Worm (Caenorhabditis elegans) whole organism, late embryonic: ENCODE data around the gene C06B3.6.

Experiments used
- C08G9.2 ChIP-seq: sonication (generic microtip); optimal IDR thresholded peaks from 2 replicates; lab custom pipeline; 2016; ENCODE audit warnings: mild to moderate bottlenecking, missing genetic modification characterization, moderate library complexity, missing compliant biosample characterization
- C38D4.7 ChIP-seq: fragments of 200-800 bp; sonication (Bioruptor generic); optimal IDR thresholded peaks from 2 replicates; lab custom pipeline; 2018; ENCODE audit warnings: mild to moderate bottlenecking, missing genetic modification characterization, moderate library complexity, missing compliant biosample characterization
- K09A11.1 ChIP-seq: sonication (generic microtip); optimal IDR thresholded peaks from 2 replicates; lab custom pipeline; 2017; ENCODE audit warnings: antibody characterized with exemption, mild to moderate bottlenecking, missing genetic modification characterization, missing compliant biosample characterization; ENCODE audit not compliant: insufficient read depth
- T23F11.4 ChIP-seq: fragments of 200-800 bp; sonication (Bioruptor generic); optimal IDR thresholded peaks from 2 replicates; lab custom pipeline; 2018; ENCODE audit warnings: mild to moderate bottlenecking, missing genetic modification characterization, missing compliant biosample characterization
- ahr-1 ChIP-seq: sonication (generic microtip); optimal IDR thresholded peaks from 2 replicates; lab custom pipeline; 2016; ENCODE audit warnings: missing genetic modification characterization, missing compliant biosample characterization
- ama-1 ChIP-seq: fragments of 150-350 bp; optimal IDR thresholded peaks from 2 replicates; lab custom pipeline; 2014
- ceh-18 ChIP-seq: sonication (generic microtip); optimal IDR thresholded peaks from 2 replicates; lab custom pipeline; 2016; ENCODE audit warnings: missing genetic modification characterization, missing compliant biosample characterization
- ceh-19 ChIP-seq: fragments of 200-800 bp; sonication (Bioruptor generic); optimal IDR thresholded peaks from 2 replicates; lab custom pipeline; 2018; ENCODE audit warnings: mild to moderate bottlenecking, missing genetic modification characterization, missing compliant biosample characterization
- ceh-22 ChIP-seq: sonication (generic microtip); optimal IDR thresholded peaks from 2 replicates; lab custom pipeline; 2017; ENCODE audit warnings: missing biosample characterization, missing genetic modification characterization
- ceh-24 ChIP-seq: sonication (generic microtip); optimal IDR thresholded peaks from 2 replicates; lab custom pipeline; 2016; ENCODE audit warnings: mild to moderate bottlenecking, missing genetic modification characterization, missing compliant biosample characterization
- ceh-30 ChIP-seq: fragments of 150-350 bp; optimal IDR thresholded peaks from 2 replicates; lab custom pipeline; 2014; ENCODE audit warnings: missing biosample characterization, missing genetic modification characterization
- ceh-48 ChIP-seq: sonication (generic microtip); optimal IDR thresholded peaks from 2 replicates; lab custom pipeline; 2016; ENCODE audit warnings: missing genetic modification characterization, inconsistent platforms, missing compliant biosample characterization
- ceh-9 ChIP-seq: sonication (generic microtip); optimal IDR thresholded peaks from 2 replicates; lab custom pipeline; 2016; ENCODE audit warnings: mild to moderate bottlenecking, missing genetic modification characterization, inconsistent platforms, missing compliant biosample characterization
- dmd-4 ChIP-seq: sonication (generic microtip); optimal IDR thresholded peaks from 2 replicates; lab custom pipeline; 2016; ENCODE audit warnings: borderline replicate concordance, missing genetic modification characterization, missing compliant biosample characterization
- dve-1 ChIP-seq: sonication (generic microtip); optimal IDR thresholded peaks from 2 replicates; lab custom pipeline; 2017; ENCODE audit warnings: antibody characterized with exemption, mild to moderate bottlenecking, missing genetic modification characterization, missing compliant biosample characterization
- elt-4 ChIP-seq: sonication (generic microtip); optimal IDR thresholded peaks from 2 replicates; lab custom pipeline; 2016; ENCODE audit warnings: missing genetic modification characterization, missing compliant biosample characterization
- ets-4 ChIP-seq: sonication (generic microtip); optimal IDR thresholded peaks from 2 replicates; lab custom pipeline; 2016; ENCODE audit warnings: missing genetic modification characterization, missing compliant biosample characterization
- eyg-1 ChIP-seq: sonication (generic microtip); optimal IDR thresholded peaks from 2 replicates; lab custom pipeline; 2016; ENCODE audit warnings: missing genotype, missing genetic modification characterization, missing compliant biosample characterization
- fkh-6 ChIP-seq: sonication (generic microtip); optimal IDR thresholded peaks from 2 replicates; lab custom pipeline; 2016; ENCODE audit warnings: missing genetic modification characterization, missing compliant biosample characterization
- gmeb-2 ChIP-seq: sonication (generic microtip); optimal IDR thresholded peaks from 2 replicates; lab custom pipeline; 2016; ENCODE audit warnings: missing genetic modification characterization, inconsistent platforms, missing compliant biosample characterization
- hlh-13 ChIP-seq: fragments of 200-800 bp; sonication (Bioruptor generic); optimal IDR thresholded peaks from 2 replicates; lab custom pipeline; 2018; ENCODE audit warnings: mild to moderate bottlenecking, missing genetic modification characterization, missing compliant biosample characterization
- hlh-30 ChIP-seq: sonication (generic microtip); optimal IDR thresholded peaks from 2 replicates; lab custom pipeline; 2017; ENCODE audit warnings: antibody characterized with exemption, missing genetic modification characterization, missing compliant biosample characterization; ENCODE audit not compliant: insufficient read depth
- lim-6 ChIP-seq: sonication (generic microtip); optimal IDR thresholded peaks from 2 replicates; lab custom pipeline; 2016; ENCODE audit warnings: missing genetic modification characterization, missing compliant biosample characterization
- lin-11 ChIP-seq: fragments of 200-800 bp; sonication (Bioruptor generic); optimal IDR thresholded peaks from 2 replicates; lab custom pipeline; 2018; ENCODE audit warnings: mild to moderate bottlenecking, missing genetic modification characterization, missing compliant biosample characterization
- mec-3 ChIP-seq: sonication (generic microtip); optimal IDR thresholded peaks from 2 replicates; lab custom pipeline; 2016; ENCODE audit warnings: borderline replicate concordance, missing genetic modification characterization, missing compliant biosample characterization
- nhr-11 ChIP-seq: fragments of 150-350 bp; optimal IDR thresholded peaks from 2 replicates; lab custom pipeline; 2014; ENCODE audit warnings: missing biosample characterization, missing genetic modification characterization
- npax-4 ChIP-seq: sonication (generic microtip); optimal IDR thresholded peaks from 2 replicates; lab custom pipeline; 2016; ENCODE audit warnings: missing genetic modification characterization, missing compliant biosample characterization
- odd-2 ChIP-seq: sonication (generic microtip); optimal IDR thresholded peaks from 2 replicates; lab custom pipeline; 2017; ENCODE audit warnings: antibody characterized with exemption, mild to moderate bottlenecking, missing genetic modification characterization, missing compliant biosample characterization
- pros-1 ChIP-seq: fragments of 150-350 bp; optimal IDR thresholded peaks from 2 replicates; lab custom pipeline; 2014; ENCODE audit warnings: missing biosample characterization, missing genetic modification reagents, missing genetic modification characterization
- ref-2 ChIP-seq: sonication (generic microtip); optimal IDR thresholded peaks from 2 replicates; lab custom pipeline; 2016; ENCODE audit warnings: missing genetic modification characterization, missing compliant biosample characterization
- sdc-2 ChIP-seq: sonication (generic microtip); optimal IDR thresholded peaks from 2 replicates; lab custom pipeline; 2016; ENCODE audit warnings: missing genotype, missing genetic modification characterization, missing compliant biosample characterization
- syd-9 ChIP-seq: sonication (generic microtip); optimal IDR thresholded peaks from 2 replicates; lab custom pipeline; 2016; ENCODE audit warnings: mild to moderate bottlenecking, missing genetic modification characterization, moderate library complexity, missing compliant biosample characterization
- tbx-2 ChIP-seq: sonication (generic microtip); optimal IDR thresholded peaks from 2 replicates; lab custom pipeline; 2016; ENCODE audit warnings: missing genetic modification characterization, missing compliant biosample characterization
- unc-3 ChIP-seq, 2 experiments: fragments of 200-800 bp in 1 of 2; sonication (Bioruptor generic) in 1 of 2; sonication (generic microtip) in 1 of 2; conservative IDR thresholded peaks in 1 of 2; optimal IDR thresholded peaks in 1 of 2; 2 replicates each; pipeline versions ENCODE4 v1.3.6 to Lab custom; 2016 to 2022; ENCODE audit warnings: missing compliant biosample characterization in 2 of 2, missing genetic modification characterization in 2 of 2, missing genetic modification reagents in 1 of 2
- unc-42 ChIP-seq: sonication (generic microtip); optimal IDR thresholded peaks from 2 replicates; lab custom pipeline; 2016; ENCODE audit warnings: missing genotype, missing genetic modification characterization, missing compliant biosample characterization
- unc-55 ChIP-seq: sonication (generic microtip); optimal IDR thresholded peaks from 2 replicates; lab custom pipeline; 2017; ENCODE audit warnings: missing biosample characterization, missing genetic modification reagents, missing genetic modification characterization
- unc-86 ChIP-seq: sonication (generic microtip); optimal IDR thresholded peaks from 2 replicates; lab custom pipeline; 2016; ENCODE audit warnings: missing genetic modification characterization, missing compliant biosample characterization

Gene C06B3.6

DNA sequence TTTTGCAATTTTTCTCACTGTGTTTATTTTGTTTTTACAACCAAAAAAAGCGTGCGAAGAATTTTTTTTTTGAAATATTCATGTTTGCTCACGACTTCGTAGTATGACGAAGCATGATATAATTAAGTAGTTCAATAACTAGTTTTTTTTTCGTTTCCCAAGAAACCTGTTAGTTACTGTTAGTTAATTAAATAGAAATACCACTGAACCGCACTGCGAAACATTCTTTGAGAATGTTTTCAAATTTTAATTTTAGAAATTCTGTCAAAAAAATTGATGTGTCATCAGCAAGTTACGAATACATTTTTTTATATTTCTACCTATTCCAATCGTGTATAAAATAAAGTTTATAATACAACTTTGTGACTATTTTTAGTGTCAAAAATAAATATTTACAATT is 17.6 kb upstream of the C06B3.6 start, which contains the start of gene srxa-12:
srxa-12 (plus strand) TSS at position 301 of the 400 bp plus-strand sequence.
- TF ChIP-seq ceh-19 (GFP tag; lab: Kevin White, UChicago): no peak
- TF ChIP-seq ahr-1 (tag; lab: Kevin White, UChicago): no peak
- no peak for TF ChIP-seq lim-6 (tag; lab: Kevin White, UChicago)
- TF ChIP-seq unc-55 (GFP tag; lab: Kevin White, UChicago): no peak
- TF ChIP-seq tbx-2 (tag; lab: Kevin White, UChicago): no peak
- no peak for TF ChIP-seq odd-2 (tag; lab: Kevin White, UChicago)
- no peak for TF ChIP-seq ceh-48 (tag; lab: Kevin White, UChicago)
- no peak for TF ChIP-seq gmeb-2 (tag; lab: Kevin White, UChicago)
- no peak for TF ChIP-seq unc-42 (tag; lab: Kevin White, UChicago)
- TF ChIP-seq T23F11.4 (GFP tag; lab: Kevin White, UChicago): no peak
- TF ChIP-seq ceh-9: no peak
- TF ChIP-seq, all 69 proteins: peak for 0

DNA sequence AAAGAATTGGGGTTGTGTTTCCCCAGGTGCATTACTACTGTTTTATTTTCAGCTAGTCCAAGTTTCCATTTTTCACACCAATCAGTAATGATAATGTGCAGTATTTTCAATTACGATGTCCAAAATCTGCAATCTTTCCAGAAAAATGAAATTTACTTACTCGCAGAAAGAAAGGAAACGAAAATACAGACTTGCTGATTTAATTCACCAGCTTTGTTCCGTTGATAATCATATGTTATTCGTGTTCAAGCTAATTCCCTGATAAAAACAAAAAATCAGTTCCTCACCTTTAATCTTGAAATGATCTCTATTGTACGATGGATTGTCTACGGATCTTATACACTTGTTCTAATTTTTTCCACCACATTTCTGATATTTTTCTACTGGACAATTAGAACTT is 15.1 kb upstream of the C06B3.6 start, which contains the start of gene srxa-11:
srxa-11 (plus strand) TSS at position 301 of the 400 bp plus-strand sequence.
- TF ChIP-seq nhr-11 (no peak), dve-1 (tag; lab: Kevin White, UChicago) (no peak), C38D4.7 (no peak), syd-9 (no peak), K09A11.1 (no peak), gmeb-2 (tag; lab: Kevin White, UChicago) (no peak), unc-3 (GFP tag; conservative IDR thresholded peaks at IDR 0.05; lab: Robert Waterston, UW) (no peak), unc-3 (tag; optimal IDR thresholded peaks at IDR 0.05; lab: Kevin White, UChicago) (no peak), sdc-2 (tag; lab: Kevin White, UChicago) (no peak)
- TF ChIP-seq, all 69 proteins: peak for 0

- TF ChIP-seq K09A11.1 (no peak), hlh-30 (no peak), lin-11 (tag; lab: Kevin White, UChicago) (no peak), lim-6 (tag; lab: Kevin White, UChicago) (no peak), C08G9.2 (no peak), unc-86 (no peak)
Measured at ce11 chrV:13920730-13921129, 12.0 kb upstream of the C06B3.6 start, which contains the start of gene srx-42. Gene srx-42, plus strand, starts transcription at chrV:13921030.

ce11 chrV:13918341-13918740 is 9.6 kb upstream of the C06B3.6 start, which contains the start of gene str-250:
Gene str-250, plus strand, starts transcription at chrV:13918641.
- TF ChIP-seq ref-2 (tag; lab: Kevin White, UChicago): no peak
- no peak for TF ChIP-seq hlh-30
- TF ChIP-seq ceh-24 (tag; lab: Kevin White, UChicago): no peak

- TF ChIP-seq mec-3 (tag; lab: Kevin White, UChicago) (no peak), unc-42 (tag; lab: Kevin White, UChicago) (no peak), K09A11.1 (no peak), C38D4.7 (no peak), ceh-18 (tag; lab: Kevin White, UChicago) (no peak), odd-2 (tag; lab: Kevin White, UChicago) (no peak), dmd-4 (tag; lab: Kevin White, UChicago) (no peak), unc-55 (GFP tag; lab: Kevin White, UChicago) (no peak), ama-1 (lab: Kevin White, UChicago) (no peak), ceh-22 (tag; lab: Kevin White, UChicago) (no peak), pros-1 (no peak), syd-9 (no peak)
Measured at ce11 chrV:13916196-13916595, 7.4 kb upstream of the C06B3.6 start, which contains the start of gene str-252. Gene str-252, plus strand, starts transcription at chrV:13916496.

ce11 chrV:13915390-13915789 is 6.6 kb upstream of the C06B3.6 start, which contains the start of gene gcy-32:
Gene gcy-32, minus strand, starts transcription at chrV:13915490.
- TF ChIP-seq ets-4 (tag; lab: Kevin White, UChicago) (no peak), nhr-11 (no peak), ceh-30 (tag; lab: Kevin White, UChicago) (no peak), ceh-18 (tag; lab: Kevin White, UChicago) (no peak), eyg-1 (tag; lab: Kevin White, UChicago) (no peak), elt-4 (no peak), unc-86 (no peak), fkh-6 (tag; lab: Kevin White, UChicago) (no peak), T23F11.4 (GFP tag; lab: Kevin White, UChicago) (no peak), hlh-13 (GFP tag; lab: Kevin White, UChicago) (no peak), npax-4 (tag; lab: Kevin White, UChicago) (no peak), dve-1 (tag; lab: Kevin White, UChicago) (no peak), ceh-48 (tag; lab: Kevin White, UChicago) (no peak)
